Fruit fly (Drosophila melanogaster) whole organism, pupa: ENCODE data around the gene Rbp.
A peak's percentile ranks its signal among the peaks of the same experiment; 100 is the strongest.

Experiments
- CG10348 ChIP-seq: fragments of 200-800 bp; sonication (Bioruptor generic); IDR thresholded peaks from 2 replicates; pipeline ENCODE4 v1.3.6; 2022; ENCODE audit warnings: missing biosample characterization, missing genetic modification characterization
- CG12605 ChIP-seq: fragments of 200-800 bp; sonication (Bioruptor generic); IDR thresholded peaks from 2 replicates; pipeline ENCODE4 v1.3.6; 2022; ENCODE audit warnings: missing biosample characterization, missing genetic modification characterization
- CG13204 ChIP-seq: fragments of 200-800 bp; sonication (Bioruptor generic); optimal IDR thresholded peaks from 2 replicates; lab custom pipeline; 2018; ENCODE audit warnings: missing biosample characterization, mild to moderate bottlenecking, missing genetic modification characterization, moderate library complexity
- CG14655 ChIP-seq: fragments of 200-800 bp; sonication (Bioruptor generic); optimal IDR thresholded peaks from 3 replicates; lab custom pipeline; 2017; ENCODE audit warnings: mild to moderate bottlenecking, missing biosample characterization, missing genetic modification reagents, missing genetic modification characterization
- CG15710 ChIP-seq: fragments of 200-800 bp; sonication (Bioruptor generic); optimal IDR thresholded peaks from 2 replicates; lab custom pipeline; 2018; ENCODE audit warnings: missing biosample characterization, mild to moderate bottlenecking, missing genetic modification characterization, moderate library complexity
- CG17806 ChIP-seq: fragments of 200-800 bp; sonication (Bioruptor generic); optimal IDR thresholded peaks from 2 replicates; lab custom pipeline; 2018; ENCODE audit warnings: missing biosample characterization, mild to moderate bottlenecking, missing genetic modification characterization, moderate library complexity
- CG32121 ChIP-seq: fragments of 200-800 bp; sonication (Bioruptor generic); IDR thresholded peaks from 2 replicates; pipeline ENCODE4 v1.3.6; 2022; ENCODE audit warnings: missing biosample characterization, missing genetic modification characterization
- CG34367 ChIP-seq: fragments of 200-800 bp; sonication (Bioruptor generic); optimal IDR thresholded peaks from 2 replicates; lab custom pipeline; 2018; ENCODE audit warnings: missing biosample characterization, mild to moderate bottlenecking, missing genetic modification characterization
- CG4496 ChIP-seq: fragments of 200-800 bp; sonication (Bioruptor generic); IDR thresholded peaks from 3 replicates; pipeline ENCODE4 v1.3.6; 2022; ENCODE audit warnings: missing biosample characterization, missing genetic modification characterization
- CG8159 ChIP-seq: fragments of 200-800 bp; sonication (Bioruptor generic); optimal IDR thresholded peaks from 3 replicates; lab custom pipeline; 2018; ENCODE audit warnings: missing biosample characterization, mild to moderate bottlenecking, missing genetic modification characterization, moderate library complexity
- CG8301 ChIP-seq: fragments of 200-800 bp; sonication (Bioruptor generic); optimal IDR thresholded peaks from 2 replicates; lab custom pipeline; 2018; ENCODE audit warnings: missing biosample characterization, mild to moderate bottlenecking, missing genetic modification characterization
- CG9948 ChIP-seq: fragments of 200-800 bp; sonication (Bioruptor generic); optimal IDR thresholded peaks from 2 replicates; lab custom pipeline; 2018; ENCODE audit warnings: missing biosample characterization, mild to moderate bottlenecking, missing genetic modification characterization, moderate library complexity
- D1 ChIP-seq: fragments of 200-800 bp; sonication (Bioruptor generic); optimal IDR thresholded peaks from 2 replicates; lab custom pipeline; 2018; ENCODE audit warnings: missing biosample characterization, mild to moderate bottlenecking, missing genetic modification characterization, moderate library complexity
- EcR ChIP-seq: fragments of 200-800 bp; sonication (Bioruptor generic); optimal IDR thresholded peaks from 3 replicates; lab custom pipeline; 2019; ENCODE audit warnings: missing biosample characterization, missing genetic modification characterization, mild to moderate bottlenecking, moderate library complexity, missing genetic modification reagents
- Ets98B ChIP-seq: fragments of 200-800 bp; sonication (Bioruptor generic); IDR thresholded peaks from 2 replicates; pipeline ENCODE4 v1.3.6; 2022; ENCODE audit warnings: missing biosample characterization, missing genetic modification characterization
- Pif1A ChIP-seq: fragments of 200-800 bp; sonication (Bioruptor generic); optimal IDR thresholded peaks from 3 replicates; lab custom pipeline; 2016; ENCODE audit warnings: missing biosample characterization, missing genetic modification characterization
- Pif1B ChIP-seq: fragments of 200-800 bp; sonication (Bioruptor generic); optimal IDR thresholded peaks from 3 replicates; lab custom pipeline; 2016; ENCODE audit warnings: missing biosample characterization, missing genetic modification characterization
- Snoo ChIP-seq: fragments of 200-800 bp; sonication (Bioruptor generic); optimal IDR thresholded peaks from 3 replicates; lab custom pipeline; 2017; ENCODE audit warnings: missing biosample characterization, mild to moderate bottlenecking, missing genetic modification characterization, inconsistent platforms
- fd96Ca ChIP-seq: fragments of 200-800 bp; sonication (Bioruptor generic); IDR thresholded peaks from 3 replicates; pipeline ENCODE4 v1.3.6; 2022; ENCODE audit warnings: missing biosample characterization, missing genetic modification characterization
- gl ChIP-seq: fragments of 200-800 bp; sonication (Bioruptor generic); optimal IDR thresholded peaks from 2 replicates; lab custom pipeline; 2018; ENCODE audit warnings: missing biosample characterization, mild to moderate bottlenecking, missing genetic modification characterization
- rn ChIP-seq: fragments of 200-800 bp; sonication (Bioruptor generic); IDR thresholded peaks from 2 replicates; pipeline ENCODE4 v1.3.6; 2022; ENCODE audit warnings: missing biosample characterization, missing genetic modification characterization

Gene Rbp

DNA sequence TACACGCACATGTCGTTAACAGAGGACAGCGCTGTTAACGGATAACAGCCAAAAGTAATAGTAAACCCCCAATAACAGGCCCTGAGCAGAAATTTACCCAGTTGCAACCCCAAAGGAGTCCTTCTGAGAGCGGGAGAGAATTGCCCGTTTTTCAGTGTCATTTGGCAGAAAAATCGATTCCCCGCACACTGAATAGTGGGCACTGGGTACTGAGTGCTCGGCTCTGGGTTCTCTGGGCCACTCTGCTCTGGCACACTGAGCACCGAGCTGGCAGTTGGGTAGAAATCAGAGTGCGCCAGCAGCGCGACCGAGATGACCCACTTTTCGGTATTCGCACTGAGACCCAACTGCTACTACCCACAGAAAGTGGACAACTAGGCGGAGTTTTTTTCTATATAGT lies at the start of gene Rbp:
TSS of gene Rbp (plus strand) at position 239 of the 400 bp plus-strand sequence.
- TF ChIP-seq D1 (tag; lab: Kevin White, UChicago) (no peak), CG14655 (GFP tag; lab: Kevin White, UChicago) (no peak), CG17806 (tag; lab: Kevin White, UChicago) (no peak), CG32121 (no peak), CG4496 (GFP tag; lab: Robert Waterston, UW) (no peak), rn (GFP tag; lab: Robert Waterston, UW) (no peak), Pif1B (GFP tag; lab: Kevin White, UChicago) (no peak), CG9948 (tag; lab: Kevin White, UChicago) (no peak)

dm6 chr3R:15328083-15328779 lies 46.2 kb upstream of the Rbp start, which contains the start of the genes CG6236 and ea:
TSS of gene CG6236 (minus strand) at chr3R:15328269.
TSS of gene ea (plus strand) at chr3R:15328729.
- TF ChIP-seq CG8301 (no peak), Pif1B (GFP tag; lab: Kevin White, UChicago) (no peak), CG9948 (tag; lab: Kevin White, UChicago) (no peak), CG15710 (no peak), CG8159 (tag; lab: Kevin White, UChicago) (no peak), CG12605 (GFP tag; lab: Robert Waterston, UW) (no peak), gl (tag; lab: Kevin White, UChicago) (no peak), Pif1A (GFP tag; lab: Kevin White, UChicago) (no peak), CG17806 (tag; lab: Kevin White, UChicago) (no peak), CG14655 (GFP tag; lab: Kevin White, UChicago) (no peak), CG10348 (GFP tag; lab: Robert Waterston, UW) (no peak), D1 (tag; lab: Kevin White, UChicago) (no peak), rn (GFP tag; lab: Robert Waterston, UW) (no peak), CG4496 (GFP tag; lab: Robert Waterston, UW) (no peak), fd96Ca (no peak), CG34367 (no peak), Snoo (tag; lab: Kevin White, UChicago) (no peak), Ets98B (no peak), CG32121 (no peak)

dm6 chr3R:15330472-15330871 lies 44.0 kb upstream of the Rbp start, which contains the start of gene mRpL9:
TSS of gene mRpL9 (plus strand) at chr3R:15330738.
- no peak for TF ChIP-seq CG8301
- TF ChIP-seq CG15710: peak; percentile 5

dm6 chr3R:15332994-15333393 lies 41.4 kb upstream of the Rbp start, which contains the start of the genes Fkbp39 and Cyfip:
TSS of gene Fkbp39 (minus strand) at chr3R:15333133.
TSS of gene Cyfip (plus strand) at chr3R:15333266.
- no peak for TF ChIP-seq CG32121
- TF ChIP-seq CG4496 (GFP tag; lab: Robert Waterston, UW): peak; percentile 11; the same call in 1 of the 3 replicates
- no peak for TF ChIP-seq CG10348 (GFP tag; lab: Robert Waterston, UW)
- no peak for TF ChIP-seq CG17806 (tag; lab: Kevin White, UChicago)
- TF ChIP-seq Ets98B: no peak
- no peak for TF ChIP-seq gl (tag; lab: Kevin White, UChicago)
- TF ChIP-seq Pif1A (GFP tag; lab: Kevin White, UChicago): no peak

DNA sequence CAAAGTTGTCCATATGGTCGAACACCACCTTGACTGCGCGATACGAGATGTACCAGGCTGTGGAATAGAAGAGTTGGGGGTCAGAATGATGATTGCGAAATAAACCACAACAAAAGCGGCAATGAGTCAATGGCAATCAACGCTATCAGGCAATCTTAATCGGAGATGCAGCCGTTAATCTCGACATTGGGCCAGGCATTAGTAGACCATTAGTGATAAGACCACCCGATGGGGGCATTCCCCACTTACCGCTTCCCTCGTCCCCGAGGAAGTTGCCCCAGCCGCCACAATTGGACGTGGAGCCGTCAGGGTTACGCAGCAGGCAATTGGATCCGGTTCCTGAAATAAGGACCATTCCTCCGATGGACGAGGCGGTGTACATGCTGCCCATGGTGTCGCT lies 35.3 kb upstream of the Rbp start:
- TF ChIP-seq CG32121: no peak

DNA sequence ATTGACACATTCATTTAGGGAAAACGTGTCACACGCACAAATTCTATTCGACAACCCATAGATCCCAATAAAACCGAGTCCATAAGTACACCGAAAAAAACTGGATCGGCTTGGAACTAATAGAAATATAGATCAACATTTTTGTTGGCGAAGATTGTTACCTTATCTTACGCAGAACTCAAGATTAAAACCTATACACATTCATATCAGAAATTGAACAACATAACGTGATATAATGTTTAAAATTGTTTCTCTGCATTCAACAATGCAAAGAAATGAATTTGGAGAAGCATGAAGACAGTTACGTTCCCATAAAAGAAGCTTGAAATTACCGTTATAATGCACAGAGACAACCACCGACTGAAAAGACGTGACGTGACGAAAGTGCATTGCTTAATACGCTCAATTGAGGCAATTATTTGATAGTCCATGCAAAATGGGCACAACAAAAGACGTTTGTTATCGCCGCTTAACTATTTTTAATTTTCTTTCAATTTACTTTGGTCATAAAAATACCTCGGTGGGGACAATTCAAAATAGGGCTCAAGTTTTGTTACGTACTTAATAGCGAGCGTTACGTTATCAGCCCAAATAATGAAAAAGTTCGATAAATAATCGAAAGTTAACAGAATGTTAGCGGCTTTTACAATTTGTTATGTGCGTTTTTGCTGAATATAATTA lies 34.2 kb upstream of the Rbp start, which contains the start of gene SerRS-m:
TSS of gene SerRS-m (plus strand) at position 616 of the 681 bp plus-strand sequence.
- TF ChIP-seq Snoo (tag; lab: Kevin White, UChicago) (no peak), CG9948 (tag; lab: Kevin White, UChicago) (no peak), Pif1A (GFP tag; lab: Kevin White, UChicago) (no peak), Pif1B (GFP tag; lab: Kevin White, UChicago) (no peak), Ets98B (no peak), CG15710 (no peak), EcR (GFP tag; lab: Kevin White, UChicago) (no peak), CG8301 (no peak), CG8159 (tag; lab: Kevin White, UChicago) (no peak), CG17806 (tag; lab: Kevin White, UChicago) (no peak), CG12605 (GFP tag; lab: Robert Waterston, UW) (no peak), CG32121 (no peak), rn (GFP tag; lab: Robert Waterston, UW) (no peak), D1 (tag; lab: Kevin White, UChicago) (no peak), CG4496 (GFP tag; lab: Robert Waterston, UW) (no peak), CG13204 (GFP tag; lab: Kevin White, UChicago) (no peak), gl (tag; lab: Kevin White, UChicago) (no peak), CG14655 (GFP tag; lab: Kevin White, UChicago) (no peak)
